Worm (Caenorhabditis elegans): ENCODE data around the gene gsr-1.

DNA sequence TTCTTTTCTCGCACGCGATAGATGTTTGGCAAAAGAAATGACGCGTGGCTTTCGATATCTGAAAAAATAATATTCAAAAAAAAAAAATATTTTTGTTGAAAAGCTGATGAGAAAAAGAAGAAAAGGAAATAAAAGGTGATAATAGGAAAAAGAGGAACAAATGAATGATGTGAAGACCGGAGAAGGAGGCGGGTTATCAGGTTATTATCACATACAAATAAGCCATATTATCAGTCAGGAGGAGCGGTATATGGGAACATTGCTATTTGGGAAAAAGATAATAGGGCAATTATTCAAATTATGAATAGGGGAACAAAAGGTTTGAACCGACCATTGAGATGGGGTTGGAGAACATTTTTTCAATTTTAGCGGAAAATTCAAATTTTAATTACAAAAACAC, 23.4 kb downstream of the gsr-1 start:
- TF ChIP-seq nhr-232 (tag; optimal IDR thresholded peaks at IDR 0.05) (no peak), unc-86 (tag; optimal IDR thresholded peaks at IDR 0.05) (no peak), fkh-10 (GFP tag; optimal IDR thresholded peaks at IDR 0.05) (no peak), ama-1 (optimal IDR thresholded peaks at IDR 0.05) (no peak), pag-3 (tag; optimal IDR thresholded peaks at IDR 0.05; ENCODE audit: borderline replicate concordance) (no peak), K09A11.1 (tag; optimal IDR thresholded peaks at IDR 0.05; ENCODE audit: insufficient read depth) (no peak), pha-4 (tag; optimal IDR thresholded peaks at IDR 0.05) (no peak), ceh-48 (tag; optimal IDR thresholded peaks at IDR 0.05) (no peak), unc-55 (GFP tag; optimal IDR thresholded peaks at IDR 0.05) (no peak), odd-2 (tag; optimal IDR thresholded peaks at IDR 0.05) (no peak), sox-2 (GFP tag; IDR thresholded peaks at IDR 0.05) (no peak), madf-2 (tag; optimal IDR thresholded peaks at IDR 0.05) (no peak), dve-1 (tag; optimal IDR thresholded peaks at IDR 0.05) (no peak)
